Fruit fly (Drosophila melanogaster): Measurements from ENCODE around the gene Ras85D.
A peak's percentile ranks its signal among the peaks of the same experiment; 100 is the strongest.

dm6 chr3R:9516400-9516852, 3.6 kb upstream of the Ras85D start:
- TF ChIP-seq lola (GFP tag; optimal IDR thresholded peaks at IDR 0.05) (no peak), rgr (GFP tag; optimal IDR thresholded peaks at IDR 0.05) (peak; percentile 4), GATAd (GFP tag; optimal IDR thresholded peaks at IDR 0.05) (no peak), woc (GFP tag; optimal IDR thresholded peaks at IDR 0.05) (no peak), CG9705 (GFP tag; optimal IDR thresholded peaks at IDR 0.05) (no peak), dsf (GFP tag; optimal IDR thresholded peaks at IDR 0.05; ENCODE audit: borderline replicate concordance) (no peak), ey (GFP tag; optimal IDR thresholded peaks at IDR 0.05) (no peak), usp (GFP tag; optimal IDR thresholded peaks at IDR 0.05) (no peak), fru (GFP tag; optimal IDR thresholded peaks at IDR 0.05) (peak; percentile 7), OdsH (GFP tag; optimal IDR thresholded peaks at IDR 0.05) (no peak), HLH106 (tag; optimal IDR thresholded peaks at IDR 0.05) (no peak), Dif (GFP tag; optimal IDR thresholded peaks at IDR 0.05; ENCODE audit: partially characterized antibody) (no peak)

Data from whole organism, wandering third instar larva.